Fruit fly (Drosophila melanogaster): ENCODE results near the gene kuz.

dm6 chr2L:13514262-13514937 is 35.5 kb upstream of the kuz start:
- TF ChIP-seq Spps (tag; optimal IDR thresholded peaks at IDR 0.05) (no peak), kah (GFP tag; optimal IDR thresholded peaks at IDR 0.05) (no peak), CG16815 (GFP tag; optimal IDR thresholded peaks at IDR 0.05) (peak; percentile 76), az2 (GFP tag; optimal IDR thresholded peaks at IDR 0.05) (no peak), wek (GFP tag; optimal IDR thresholded peaks at IDR 0.05) (peak; percentile 24)
